Fruit fly (Drosophila melanogaster) whole organism, prepupa: ENCODE measurements around the gene CG4653.

Experiments used
- CG10631 ChIP-seq: fragments of 200-800 bp; sonication (Bioruptor generic); optimal IDR thresholded peaks from 2 replicates; lab custom pipeline; 2016; ENCODE audit warnings: missing biosample characterization, missing genetic modification characterization
- CG1621 ChIP-seq: fragments of 200-800 bp; sonication (Bioruptor generic); optimal IDR thresholded peaks from 3 replicates; lab custom pipeline; 2018; ENCODE audit warnings: missing biosample characterization, mild to moderate bottlenecking, missing genetic modification characterization
- CG6808 ChIP-seq: fragments of 200-800 bp; sonication (Bioruptor generic); optimal IDR thresholded peaks from 3 replicates; lab custom pipeline; 2017; ENCODE audit warnings: missing biosample characterization, missing genetic modification characterization, mild to moderate bottlenecking, moderate library complexity, missing genetic modification reagents
- CG8632 ChIP-seq: fragments of 200-800 bp; sonication (Bioruptor generic); optimal IDR thresholded peaks from 3 replicates; lab custom pipeline; 2016; ENCODE audit warnings: missing biosample characterization, missing genetic modification characterization
- Eip75B ChIP-seq: fragments of 200-800 bp; sonication (Bioruptor generic); optimal IDR thresholded peaks from 3 replicates; lab custom pipeline; 2016; ENCODE audit warnings: missing biosample characterization, missing genetic modification characterization
- Ets21C ChIP-seq: fragments of 200-800 bp; sonication (Bioruptor generic); optimal IDR thresholded peaks from 3 replicates; lab custom pipeline; 2016; ENCODE audit warnings: missing biosample characterization, missing genetic modification characterization
- Lpt ChIP-seq: fragments of 200-800 bp; sonication (Bioruptor generic); optimal IDR thresholded peaks from 3 replicates; lab custom pipeline; 2016; ENCODE audit warnings: missing biosample characterization, missing genetic modification characterization
- acj6 ChIP-seq: fragments of 200-800 bp; sonication (Bioruptor generic); optimal IDR thresholded peaks from 3 replicates; lab custom pipeline; 2016; ENCODE audit warnings: missing biosample characterization, missing genetic modification characterization
- dac ChIP-seq: fragments of 200-800 bp; sonication (Bioruptor generic); optimal IDR thresholded peaks from 2 replicates; lab custom pipeline; 2017; ENCODE audit warnings: missing biosample characterization, mild to moderate bottlenecking, missing genetic modification characterization
- eg ChIP-seq: fragments of 200-800 bp; sonication (Bioruptor generic); IDR thresholded peaks from 3 replicates; pipeline ENCODE4 v1.3.6; 2022; ENCODE audit warnings: missing biosample characterization, missing genetic modification characterization
- pdm3 ChIP-seq: fragments of 200-800 bp; sonication (Bioruptor generic); optimal IDR thresholded peaks from 3 replicates; lab custom pipeline; 2016; ENCODE audit warnings: missing biosample characterization, missing genetic modification characterization
- salr ChIP-seq, 2 experiments: fragments of 200-800 bp; sonication (Bioruptor generic); optimal IDR thresholded peaks; 3 replicates each; lab custom pipeline; 2016 to 2018; ENCODE audit warnings: missing biosample characterization in 2 of 2, missing genetic modification characterization in 2 of 2, mild to moderate bottlenecking in 1 of 2
- spab ChIP-seq: fragments of 200-800 bp; sonication (Bioruptor generic); optimal IDR thresholded peaks from 2 replicates; lab custom pipeline; 2017; ENCODE audit warnings: missing biosample characterization, mild to moderate bottlenecking, missing genetic modification characterization, missing genetic modification reagents
- vri ChIP-seq: fragments of 200-800 bp; sonication (Bioruptor generic); optimal IDR thresholded peaks from 3 replicates; lab custom pipeline; 2016; ENCODE audit warnings: missing biosample characterization, mild to moderate bottlenecking, missing genetic modification characterization

dm6 chrX:16700070-16700469 lies 3.8 kb upstream of the CG4653 start, which contains the start of gene CG9676:
- TF ChIP-seq CG6808 (GFP tag; lab: Kevin White, UChicago) = no peak
- TF ChIP-seq acj6 (GFP tag; lab: Kevin White, UChicago) = no peak
- TF ChIP-seq dac (GFP tag; lab: Kevin White, UChicago) = no peak
- no peak for TF ChIP-seq Ets21C (GFP tag; lab: Kevin White, UChicago)
- TF ChIP-seq salr (GFP tag; optimal IDR thresholded peaks at IDR 0.05; lab: Kevin White, UChicago) = no peak
- TF ChIP-seq CG1621 (tag; lab: Kevin White, UChicago) = no peak
- TF ChIP-seq pdm3 (GFP tag; lab: Kevin White, UChicago) = no peak
- no peak for TF ChIP-seq vri (GFP tag; lab: Kevin White, UChicago)
- no peak for TF ChIP-seq spab
- no peak for TF ChIP-seq CG10631 (GFP tag; lab: Kevin White, UChicago)
- no peak for TF ChIP-seq Lpt (GFP tag; lab: Kevin White, UChicago)
- no peak for TF ChIP-seq CG8632
- TF ChIP-seq eg (GFP tag; lab: Robert Waterston, UW) = no peak
- no peak for TF ChIP-seq Eip75B (GFP tag; lab: Kevin White, UChicago)
